Fruit fly (Drosophila melanogaster): ENCODE data around the gene FoxP.

Gene FoxP

dm6 chr3R:9710886-9711285 is 19.8 kb downstream of the FoxP start, which contains the start of the genes trbd and dmt (continued):
- TF ChIP-seq HLH3B (GFP tag; IDR thresholded peaks at IDR 0.05) (no peak), lbe (GFP tag; optimal IDR thresholded peaks at IDR 0.05) (no peak), ro (GFP tag; IDR thresholded peaks at IDR 0.05) (no peak), Hey (tag; optimal IDR thresholded peaks at IDR 0.05) (no peak), CG13894 (tag; optimal IDR thresholded peaks at IDR 0.05) (no peak), CG7987 (GFP tag; optimal IDR thresholded peaks at IDR 0.05) (peak; percentile 79), CG15601 (tag; optimal IDR thresholded peaks at IDR 0.05) (no peak), HHEX (GFP tag; optimal IDR thresholded peaks at IDR 0.05) (no peak), Max (GFP tag; optimal IDR thresholded peaks at IDR 0.05) (peak; percentile 28), abd-A (tag; optimal IDR thresholded peaks at IDR 0.05) (no peak), pum (GFP tag; optimal IDR thresholded peaks at IDR 0.05) (peak; percentile 50), Mrtf (GFP tag; IDR thresholded peaks at IDR 0.05) (no peak), al (GFP tag; IDR thresholded peaks at IDR 0.05) (no peak), chif (GFP tag; optimal IDR thresholded peaks at IDR 0.05) (peak; percentile 3 to 54), CG17328 (GFP tag; IDR thresholded peaks at IDR 0.05) (no peak), CG1602 (GFP tag; optimal IDR thresholded peaks at IDR 0.05) (peak; percentile 40), CG14441 (GFP tag; IDR thresholded peaks at IDR 0.05) (no peak), CG4730 (GFP tag; IDR thresholded peaks at IDR 0.05) (no peak), CG11093 (GFP tag; IDR thresholded peaks at IDR 0.05) (no peak), odd (GFP tag; optimal IDR thresholded peaks at IDR 0.05) (no peak), CG15479 (GFP tag; optimal IDR thresholded peaks at IDR 0.05) (no peak), salm (tag; optimal IDR thresholded peaks at IDR 0.05) (no peak), Atf-2 (GFP tag; optimal IDR thresholded peaks at IDR 0.05) (peak; percentile 17), tgo (GFP tag; IDR thresholded peaks at IDR 0.05) (no peak), Awh (GFP tag; IDR thresholded peaks at IDR 0.05) (no peak), Eip74EF (GFP tag; optimal IDR thresholded peaks at IDR 0.05) (no peak), Nf-YA (GFP tag; IDR thresholded peaks at IDR 0.05) (no peak), CG31224 (GFP tag; IDR thresholded peaks at IDR 0.05) (no peak), CG6791 (GFP tag; IDR thresholded peaks at IDR 0.05; ENCODE audit: partially characterized antibody) (no peak), CG12071 (GFP tag; optimal IDR thresholded peaks at IDR 0.05) (no peak), gsb (GFP tag; IDR thresholded peaks at IDR 0.05) (no peak), amos (GFP tag; IDR thresholded peaks at IDR 0.05; ENCODE audit: partially characterized antibody) (no peak), phol (tag; optimal IDR thresholded peaks at IDR 0.05) (peak; percentile 99), bigmax (GFP tag; optimal IDR thresholded peaks at IDR 0.05) (peak; percentile 63), Med (GFP tag) (peak; percentile 98), CG16863 (GFP tag; optimal IDR thresholded peaks at IDR 0.05) (peak; percentile 52), hbn (GFP tag; IDR thresholded peaks at IDR 0.05; ENCODE audit: partially characterized antibody) (no peak), GATAe (GFP tag; conservative IDR thresholded peaks at IDR 0.05) (no peak), CG13123 (GFP tag; optimal IDR thresholded peaks at IDR 0.05) (peak; percentile 40)

DNA sequence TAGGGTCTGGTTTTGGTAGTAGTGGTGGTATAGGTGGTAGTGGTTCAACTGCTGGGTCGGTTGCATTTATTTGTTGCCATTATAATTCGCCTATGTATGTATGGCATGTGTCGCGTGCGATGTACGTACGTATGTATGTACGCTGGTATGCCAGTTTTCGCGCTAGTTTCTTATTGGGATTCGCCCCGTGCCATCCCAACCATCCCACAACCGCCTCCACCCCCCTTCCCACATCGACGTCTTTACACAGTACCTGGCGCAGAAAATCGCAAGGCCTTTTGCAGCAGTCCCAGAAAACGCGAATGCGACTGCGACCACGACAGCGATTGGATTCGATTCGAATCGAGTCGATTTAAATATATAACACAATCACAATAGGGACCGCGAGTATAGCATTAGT is 20.4 kb downstream of the FoxP start:
- TF ChIP-seq ind (GFP tag; optimal IDR thresholded peaks at IDR 0.05) (no peak), amos (GFP tag; IDR thresholded peaks at IDR 0.05; ENCODE audit: partially characterized antibody) (no peak), Med (GFP tag) (peak; percentile 32), CG10654 (GFP tag; optimal IDR thresholded peaks at IDR 0.05) (no peak), CrebB (tag; optimal IDR thresholded peaks at IDR 0.05) (no peak), CG14050 (GFP tag; IDR thresholded peaks at IDR 0.05) (no peak), sim (GFP tag; IDR thresholded peaks at IDR 0.05) (no peak), jing (GFP tag; optimal IDR thresholded peaks at IDR 0.05) (no peak), insv (GFP tag; optimal IDR thresholded peaks at IDR 0.05) (peak in 1 of 2 experiments; percentile 76), CG1647 (GFP tag; optimal IDR thresholded peaks at IDR 0.05) (no peak)
